Worm (Caenorhabditis elegans) whole organism, late embryonic: ENCODE data around the gene C31C9.7.

ENCODE experiments used
- ahr-1 ChIP-seq: sonication (generic microtip); optimal IDR thresholded peaks from 2 replicates; lab custom pipeline; 2016; ENCODE audit warnings: missing genetic modification characterization, missing compliant biosample characterization
- ama-1 ChIP-seq: fragments of 150-350 bp; optimal IDR thresholded peaks from 2 replicates; lab custom pipeline; 2014
- ceh-6 ChIP-seq: fragments of 200-800 bp; sonication (Bioruptor generic); optimal IDR thresholded peaks from 2 replicates; lab custom pipeline; 2018; ENCODE audit warnings: mild to moderate bottlenecking, missing genetic modification characterization, missing compliant biosample characterization
- fax-1 ChIP-seq: sonication (generic microtip); optimal IDR thresholded peaks from 2 replicates; lab custom pipeline; 2016; ENCODE audit warnings: missing genotype, missing genetic modification characterization, missing compliant biosample characterization
- fkh-10 ChIP-seq: fragments of 150-350 bp; optimal IDR thresholded peaks from 2 replicates; lab custom pipeline; 2014; ENCODE audit warnings: missing biosample characterization, missing genetic modification reagents, missing genetic modification characterization
- odd-2 ChIP-seq: sonication (generic microtip); optimal IDR thresholded peaks from 2 replicates; lab custom pipeline; 2017; ENCODE audit warnings: antibody characterized with exemption, mild to moderate bottlenecking, missing genetic modification characterization, missing compliant biosample characterization
- ref-2 ChIP-seq: sonication (generic microtip); optimal IDR thresholded peaks from 2 replicates; lab custom pipeline; 2016; ENCODE audit warnings: missing genetic modification characterization, missing compliant biosample characterization
- sox-2 ChIP-seq: fragments of 200-800 bp; sonication (Bioruptor generic); IDR thresholded peaks from 2 replicates; pipeline ENCODE4 v1.3.6; 2022; ENCODE audit warnings: missing genetic modification reagents, missing genetic modification characterization, missing compliant biosample characterization
- zip-5 ChIP-seq: sonication (generic microtip); optimal IDR thresholded peaks from 2 replicates; lab custom pipeline; 2016; ENCODE audit warnings: missing genetic modification characterization, missing compliant biosample characterization

DNA sequence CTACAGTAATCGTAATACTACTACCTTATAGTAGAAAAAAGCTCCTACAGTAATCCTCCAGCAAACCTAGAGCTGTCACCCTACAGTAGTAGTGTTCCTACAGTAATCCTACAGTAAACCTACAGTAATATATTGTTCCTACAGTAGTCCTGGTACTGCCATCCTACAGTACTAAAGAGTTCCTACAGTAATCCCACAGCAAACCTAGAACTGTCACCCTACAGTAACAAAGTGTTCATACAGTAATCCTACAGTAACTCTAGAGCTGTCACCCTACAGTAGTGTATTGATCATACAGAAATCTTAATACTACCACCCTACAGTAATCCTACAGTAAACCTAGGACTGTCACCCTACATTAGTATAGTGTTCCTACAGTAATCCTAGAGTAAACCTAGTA lies 44.3 kb downstream of the C31C9.7 start:
- TF ChIP-seq ama-1 = no peak
- TF ChIP-seq fkh-10 = no peak
- TF ChIP-seq ref-2 (tag; lab: Kevin White, UChicago) = no peak
- no peak for TF ChIP-seq odd-2 (tag; lab: Kevin White, UChicago)
- no peak for TF ChIP-seq sox-2 (GFP tag; lab: Robert Waterston, UW)
- no peak for TF ChIP-seq ceh-6 (GFP tag; lab: Kevin White, UChicago)
- TF ChIP-seq ahr-1 (tag; lab: Kevin White, UChicago) = no peak
- TF ChIP-seq fax-1 (tag; lab: Kevin White, UChicago) = no peak
- no peak for TF ChIP-seq zip-5 (tag; lab: Kevin White, UChicago)
